Worm (Caenorhabditis elegans) whole organism, L1 larva: Measurements from ENCODE around the gene F36D4.5.

Experiments used
- C16A3.4 ChIP-seq: fragments of 150-350 bp; optimal IDR thresholded peaks from 2 replicates; lab custom pipeline; 2014; ENCODE audit warnings: missing biosample characterization, missing genetic modification characterization
- aha-1 ChIP-seq: fragments of 150-350 bp; optimal IDR thresholded peaks from 2 replicates; lab custom pipeline; 2014; ENCODE audit warnings: missing biosample characterization, missing genetic modification characterization
- alr-1 ChIP-seq: fragments of 200-800 bp; sonication (Bioruptor generic); optimal IDR thresholded peaks from 2 replicates; lab custom pipeline; 2018; ENCODE audit warnings: borderline replicate concordance, mild to moderate bottlenecking, missing genetic modification characterization, missing compliant biosample characterization
- blmp-1 ChIP-seq: fragments of 150-350 bp; optimal IDR thresholded peaks from 2 replicates; lab custom pipeline; 2014; ENCODE audit warnings: missing biosample characterization, missing genetic modification characterization
- ceh-82 ChIP-seq, 3 experiments: fragments of 150-350 bp in 1 of 3; sonication (generic microtip) in 2 of 3; optimal IDR thresholded peaks; 2 replicates each; lab custom pipeline; 2014 to 2017; ENCODE audit warnings: missing biosample characterization in 3 of 3, missing genetic modification characterization in 3 of 3
- ceh-88 ChIP-seq: fragments of 200-800 bp; sonication (Bioruptor generic); IDR thresholded peaks from 2 replicates; pipeline ENCODE4 v1.3.6; 2022; ENCODE audit warnings: missing genetic modification characterization, missing compliant biosample characterization
- ces-1 ChIP-seq: fragments of 150-350 bp; optimal IDR thresholded peaks from 2 replicates; lab custom pipeline; 2014; ENCODE audit warnings: missing biosample characterization, missing genetic modification reagents, missing genetic modification characterization
- efl-1 ChIP-seq, 4 experiments: fragments of 150-350 bp; optimal IDR thresholded peaks in 3 of 4; peaks in 1 of 4; 1 replicate in 1 of 4; 2 replicates in 3 of 4; lab custom pipeline; 2014; ENCODE audit warnings: missing biosample characterization in 2 of 4, missing genetic modification characterization in 2 of 4, missing genetic modification reagents in 2 of 4
- egl-13 ChIP-seq: sonication (generic microtip); optimal IDR thresholded peaks from 2 replicates; lab custom pipeline; 2016; ENCODE audit warnings: missing genotype, missing genetic modification reagents, missing genetic modification characterization, missing compliant biosample characterization
- elt-2 ChIP-seq: sonication (generic microtip); optimal IDR thresholded peaks from 2 replicates; lab custom pipeline; 2016; ENCODE audit warnings: missing genetic modification characterization, mild to moderate bottlenecking, inconsistent platforms, missing compliant biosample characterization, missing genetic modification reagents
- elt-3 ChIP-seq, 6 experiments: fragments of 150-350 bp in 1 of 6; sonication (generic microtip); optimal IDR thresholded peaks; 2 replicates each; lab custom pipeline; 2017 to 2018; ENCODE audit warnings: missing biosample characterization in 6 of 6, missing genetic modification characterization in 6 of 6, inconsistent platforms in 1 of 6
- ets-5 ChIP-seq: fragments of 200-800 bp; sonication (Bioruptor generic); IDR thresholded peaks from 2 replicates; pipeline ENCODE4 v1.3.6; 2022; ENCODE audit warnings: missing genetic modification characterization, missing compliant biosample characterization
- fkh-10 ChIP-seq: sonication (generic microtip); optimal IDR thresholded peaks from 2 replicates; lab custom pipeline; 2017; ENCODE audit warnings: missing biosample characterization, missing genetic modification reagents, missing genetic modification characterization
- fkh-8 ChIP-seq: sonication (generic microtip); optimal IDR thresholded peaks from 2 replicates; lab custom pipeline; 2016; ENCODE audit warnings: mild to moderate bottlenecking, missing genetic modification characterization, missing compliant biosample characterization
- grh-1 ChIP-seq: fragments of 200-800 bp; sonication (Bioruptor generic); IDR thresholded peaks from 2 replicates; pipeline ENCODE4 v1.3.6; 2022; ENCODE audit warnings: missing genetic modification reagents, missing genetic modification characterization, missing compliant biosample characterization
- hlh-17 ChIP-seq: fragments of 200-800 bp; sonication (Bioruptor generic); optimal IDR thresholded peaks from 2 replicates; lab custom pipeline; 2018; ENCODE audit warnings: missing genetic modification characterization, mild to moderate bottlenecking, missing compliant biosample characterization, moderate library complexity, borderline replicate concordance
- hpl-2 ChIP-seq: fragments of 150-350 bp; optimal IDR thresholded peaks from 2 replicates; lab custom pipeline; 2014; ENCODE audit warnings: missing biosample characterization, missing genetic modification reagents, missing genetic modification characterization
- irx-1 ChIP-seq: sonication (generic microtip); optimal IDR thresholded peaks from 2 replicates; lab custom pipeline; 2016; ENCODE audit warnings: missing genetic modification characterization, missing compliant biosample characterization
- isw-1 ChIP-seq: fragments of 200-800 bp; sonication (Bioruptor generic); IDR thresholded peaks from 2 replicates; pipeline ENCODE4 v1.3.6; 2022; ENCODE audit warnings: missing genetic modification characterization, missing compliant biosample characterization
- lin-14 ChIP-seq: fragments of 200-800 bp; sonication (Bioruptor generic); optimal IDR thresholded peaks from 2 replicates; lab custom pipeline; 2018; ENCODE audit warnings: mild to moderate bottlenecking, missing genetic modification characterization, moderate library complexity, missing compliant biosample characterization
- lin-35 ChIP-seq, 2 experiments: fragments of 150-350 bp; optimal IDR thresholded peaks; 2 replicates each; lab custom pipeline; 2014; ENCODE audit warnings: missing biosample characterization in 2 of 2, missing genetic modification characterization in 2 of 2, missing genetic modification reagents in 2 of 2
- mdl-1 ChIP-seq, 2 experiments: fragments of 150-350 bp; optimal IDR thresholded peaks; 2 replicates each; lab custom pipeline; 2014 to 2017; ENCODE audit warnings: missing biosample characterization in 2 of 2, missing genetic modification characterization in 2 of 2, inconsistent platforms in 1 of 2
- nhr-19 ChIP-seq: fragments of 200-800 bp; sonication (Bioruptor generic); conservative IDR thresholded peaks from 2 replicates; pipeline ENCODE4 v1.3.6; 2022; ENCODE audit warnings: missing genetic modification characterization, missing compliant biosample characterization
- nhr-20 ChIP-seq: sonication (generic microtip); optimal IDR thresholded peaks from 2 replicates; lab custom pipeline; 2016; ENCODE audit warnings: mild to moderate bottlenecking, missing genetic modification characterization, missing compliant biosample characterization
- nhr-28 ChIP-seq: fragments of 150-350 bp; optimal IDR thresholded peaks from 2 replicates; lab custom pipeline; 2014; ENCODE audit warnings: missing biosample characterization, missing genetic modification characterization
- nhr-76 ChIP-seq: sonication (generic microtip); optimal IDR thresholded peaks from 2 replicates; lab custom pipeline; 2017; ENCODE audit warnings: missing biosample characterization, missing genetic modification characterization
- nhr-77 ChIP-seq: fragments of 150-350 bp; optimal IDR thresholded peaks from 2 replicates; lab custom pipeline; 2014; ENCODE audit warnings: missing biosample characterization, missing genetic modification characterization
- nhr-84 ChIP-seq: sonication (generic microtip); optimal IDR thresholded peaks from 2 replicates; lab custom pipeline; 2017; ENCODE audit warnings: missing biosample characterization, missing genetic modification characterization
- nhr-85 ChIP-seq: sonication (generic microtip); peaks from one replicate; lab custom pipeline; 2016; ENCODE audit warnings: missing genetic modification characterization, inconsistent platforms, missing compliant biosample characterization
- pag-3 ChIP-seq: sonication (generic microtip); optimal IDR thresholded peaks from 2 replicates; lab custom pipeline; 2017; ENCODE audit warnings: missing genetic modification characterization, mild to moderate bottlenecking, missing compliant biosample characterization, antibody characterized with exemption, borderline replicate concordance; ENCODE audit not compliant: insufficient read depth
- rnt-1 ChIP-seq: sonication (generic microtip); optimal IDR thresholded peaks from 2 replicates; lab custom pipeline; 2016; ENCODE audit warnings: mild to moderate bottlenecking, missing genetic modification characterization, moderate library complexity, missing compliant biosample characterization
- snu-23 ChIP-seq: sonication (generic microtip); optimal IDR thresholded peaks from 2 replicates; lab custom pipeline; 2016; ENCODE audit warnings: missing genetic modification characterization, missing compliant biosample characterization
- sox-4 ChIP-seq: sonication (generic microtip); optimal IDR thresholded peaks from 2 replicates; lab custom pipeline; 2016; ENCODE audit warnings: missing genetic modification characterization, missing compliant biosample characterization
- sup-37 ChIP-seq: fragments of 200-800 bp; sonication (Bioruptor generic); optimal IDR thresholded peaks from 2 replicates; lab custom pipeline; 2018; ENCODE audit warnings: mild to moderate bottlenecking, missing genetic modification characterization, missing compliant biosample characterization
- tlp-1 ChIP-seq: fragments of 150-350 bp; optimal IDR thresholded peaks from 2 replicates; lab custom pipeline; 2014; ENCODE audit warnings: missing biosample characterization, missing genetic modification characterization
- unc-30 ChIP-seq: sonication (generic microtip); optimal IDR thresholded peaks from 2 replicates; lab custom pipeline; 2017; ENCODE audit warnings: missing biosample characterization, missing genetic modification characterization
- unc-86 ChIP-seq: sonication (generic microtip); optimal IDR thresholded peaks from 2 replicates; lab custom pipeline; 2016; ENCODE audit warnings: missing genetic modification characterization, missing compliant biosample characterization
- unc-98 ChIP-seq: fragments of 200-800 bp; sonication (Bioruptor generic); IDR thresholded peaks from 2 replicates; pipeline ENCODE4 v1.3.6; 2022; ENCODE audit warnings: missing genetic modification characterization, missing compliant biosample characterization
- zag-1 ChIP-seq: fragments of 150-350 bp; optimal IDR thresholded peaks from 2 replicates; lab custom pipeline; 2014; ENCODE audit warnings: missing biosample characterization, missing genetic modification characterization
- zip-4 ChIP-seq: fragments of 200-800 bp; sonication (Bioruptor generic); optimal IDR thresholded peaks from 2 replicates; lab custom pipeline; 2018; ENCODE audit warnings: mild to moderate bottlenecking, missing genetic modification characterization, moderate library complexity, missing compliant biosample characterization
- ztf-11 ChIP-seq, 2 experiments: sonication (generic microtip); optimal IDR thresholded peaks; 2 replicates each; lab custom pipeline; 2016 to 2017; ENCODE audit warnings: missing genetic modification characterization in 2 of 2, missing biosample characterization in 1 of 2, missing compliant biosample characterization in 1 of 2

The F36D4.5 gene

ce11 chrV:9424514-9424913, 1.1 kb downstream of the F36D4.5 start (continued):
- TF ChIP-seq irx-1 (no peak), elt-3 (tag; optimal IDR thresholded peaks at IDR 0.05; lab: Kevin White, UChicago) (peak in 1 of 6 experiments; percentile 26), ceh-82 (tag; optimal IDR thresholded peaks at IDR 0.05; lab: Kevin White, UChicago) (peak in 1 of 3 experiments; percentile 31), mdl-1 (tag; optimal IDR thresholded peaks at IDR 0.05; lab: Kevin White, UChicago) (peak in 1 of 2 experiments; percentile 57), egl-13 (tag; lab: Kevin White, UChicago) (no peak), sox-4 (tag; lab: Kevin White, UChicago) (no peak), ceh-88 (GFP tag; lab: Robert Waterston, UW) (no peak), nhr-77 (tag; lab: Kevin White, UChicago) (peak; percentile 25), rnt-1 (tag; lab: Kevin White, UChicago) (peak; percentile 31), ztf-11 (tag; optimal IDR thresholded peaks at IDR 0.05; lab: Kevin White, UChicago) (no peak), C16A3.4 (tag; lab: Kevin White, UChicago) (no peak), nhr-19 (GFP tag; lab: Robert Waterston, UW) (no peak), efl-1 (optimal IDR thresholded peaks at IDR 0.05; lab: Kevin White, UChicago) (peak in 1 of 2 experiments; percentile 17), efl-1 (GFP tag; optimal IDR thresholded peaks at IDR 0.05 in 1 of 2; lab: Kevin White, UChicago) (peak in 1 of 2 experiments; percentile 75), ets-5 (GFP tag; lab: Robert Waterston, UW) (no peak), hlh-17 (GFP tag; lab: Kevin White, UChicago) (no peak), tlp-1 (tag; lab: Kevin White, UChicago) (no peak), lin-35 (GFP tag; optimal IDR thresholded peaks at IDR 0.05; lab: Kevin White, UChicago) (peak in 1 of 2 experiments; percentile 59), snu-23 (GFP tag; lab: Kevin White, UChicago) (peak; percentile 32), pag-3 (no peak), nhr-84 (tag; lab: Kevin White, UChicago) (no peak), hpl-2 (GFP tag; lab: Kevin White, UChicago) (no peak), nhr-76 (tag; lab: Kevin White, UChicago) (no peak), zip-4 (no peak), aha-1 (no peak), elt-2 (no peak), sup-37 (GFP tag; lab: Kevin White, UChicago) (no peak), ces-1 (GFP tag; lab: Kevin White, UChicago) (no peak)

- no peak for TF ChIP-seq fkh-8 (tag; lab: Kevin White, UChicago)
- TF ChIP-seq nhr-20 (tag; lab: Kevin White, UChicago) = no peak
- no peak for TF ChIP-seq ceh-82 (tag; optimal IDR thresholded peaks at IDR 0.05; lab: Kevin White, UChicago)
- no peak for TF ChIP-seq unc-98
- peak; percentile 57 for TF ChIP-seq lin-14
- no peak for TF ChIP-seq isw-1 (GFP tag; lab: Robert Waterston, UW)
- TF ChIP-seq alr-1 (tag; lab: Kevin White, UChicago) = no peak
- no peak for TF ChIP-seq pag-3
- peak; percentile 29 for TF ChIP-seq blmp-1 (tag; lab: Kevin White, UChicago)
- TF ChIP-seq nhr-85 = peak; percentile 84
- TF ChIP-seq snu-23 (GFP tag; lab: Kevin White, UChicago) = peak; percentile 22
- no peak for TF ChIP-seq unc-86 (tag; lab: Kevin White, UChicago)
Measured at ce11 chrV:9423539-9423938, 2.1 kb downstream of the F36D4.5 start.

- TF ChIP-seq ets-5 (GFP tag; lab: Robert Waterston, UW) (no peak), fkh-10 (GFP tag; lab: Kevin White, UChicago) (no peak), rnt-1 (tag; lab: Kevin White, UChicago) (no peak), alr-1 (tag; lab: Kevin White, UChicago) (no peak), lin-14 (peak; percentile 15), grh-1 (no peak), unc-30 (tag; lab: Kevin White, UChicago) (no peak), nhr-28 (tag; lab: Kevin White, UChicago) (no peak), zag-1 (tag; lab: Kevin White, UChicago) (no peak), lin-35 (GFP tag; optimal IDR thresholded peaks at IDR 0.05; lab: Kevin White, UChicago) (peak in 1 of 2 experiments; percentile 1)
- TF ChIP-seq, all 84 proteins: peak for 2
Measured at ce11 chrV:9422745-9423144, 2.9 kb downstream of the F36D4.5 start.
